Fruit fly (Drosophila melanogaster): ENCODE data around the gene Fkbp39.

DNA sequence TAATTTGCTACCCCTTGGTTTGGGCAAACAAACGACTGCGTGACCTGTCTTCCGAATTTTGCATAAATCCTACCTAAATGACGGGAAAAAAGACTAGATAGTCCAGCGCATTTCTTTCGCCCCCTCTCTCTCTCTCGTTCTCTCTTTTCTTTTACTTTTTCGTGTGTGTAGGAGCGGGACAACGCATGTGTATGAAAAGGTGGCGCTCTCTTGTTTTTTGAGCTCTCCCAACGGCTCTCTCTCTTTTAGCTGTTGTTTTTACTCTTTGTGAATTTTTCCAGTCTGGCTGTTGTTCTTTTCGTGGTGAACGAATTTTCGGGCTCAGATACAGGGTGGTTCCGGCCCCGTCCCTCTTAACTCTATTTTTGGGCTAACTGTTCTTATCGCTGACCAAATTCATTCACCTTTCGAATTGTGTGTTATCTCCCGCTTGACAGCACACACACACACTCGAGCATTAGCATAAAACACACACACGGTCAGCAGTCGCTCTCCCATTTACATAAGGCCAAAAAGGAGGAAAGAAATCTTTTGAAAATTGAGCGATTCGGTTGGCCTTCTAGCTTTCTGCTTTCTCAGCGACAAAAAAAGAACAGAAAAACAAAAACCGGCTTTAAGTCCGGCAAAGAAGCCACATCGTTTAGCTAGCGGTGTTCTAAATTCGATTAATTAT lies 41.2 kb downstream of the Fkbp39 start:
- TF ChIP-seq CG11723 (GFP tag; optimal IDR thresholded peaks at IDR 0.05) (no peak), fru (optimal IDR thresholded peaks at IDR 0.05) (no peak), CG10274 (GFP tag; optimal IDR thresholded peaks at IDR 0.05) (no peak), CG7372 (GFP tag; IDR thresholded peaks at IDR 0.05) (no peak), CG6854 (GFP tag; optimal IDR thresholded peaks at IDR 0.05) (no peak), CG10431 (GFP tag; optimal IDR thresholded peaks at IDR 0.05) (no peak), chm (GFP tag; IDR thresholded peaks at IDR 0.05) (no peak), Hr39 (optimal IDR thresholded peaks at IDR 0.05) (no peak)

All from whole organism, embryonic.